Fruit fly (Drosophila melanogaster) whole organism, adult: ENCODE results near the gene Tbc1d22.

Source experiments
- CG11617 ChIP-seq: fragments of 200-800 bp; sonication (Bioruptor generic); optimal IDR thresholded peaks from 2 replicates; lab custom pipeline; 2017; ENCODE audit warnings: mild to moderate bottlenecking, missing biosample characterization, missing genetic modification reagents, missing genetic modification characterization
- CG12768 ChIP-seq: fragments of 200-800 bp; sonication (Bioruptor generic); optimal IDR thresholded peaks from 2 replicates; lab custom pipeline; 2017; ENCODE audit warnings: missing biosample characterization, missing genetic modification characterization, mild to moderate bottlenecking, moderate library complexity, missing genetic modification reagents
- CG14711 ChIP-seq: fragments of 200-800 bp; sonication (Bioruptor generic); optimal IDR thresholded peaks from 2 replicates; lab custom pipeline; 2018; ENCODE audit warnings: missing biosample characterization, mild to moderate bottlenecking, missing genetic modification characterization, moderate library complexity
- CG1620 ChIP-seq: fragments of 200-800 bp; sonication (Bioruptor generic); optimal IDR thresholded peaks from 2 replicates; lab custom pipeline; 2016; ENCODE audit warnings: missing biosample characterization, missing genetic modification characterization
- CG33017 ChIP-seq: fragments of 200-800 bp; sonication (Bioruptor generic); optimal IDR thresholded peaks from 2 replicates; lab custom pipeline; 2018; ENCODE audit warnings: missing biosample characterization, mild to moderate bottlenecking, missing genetic modification characterization, moderate library complexity
- CG5204 ChIP-seq: fragments of 200-800 bp; sonication (Bioruptor generic); optimal IDR thresholded peaks from 2 replicates; lab custom pipeline; 2016; ENCODE audit warnings: missing biosample characterization, missing genetic modification characterization
- CG7045 ChIP-seq: fragments of 200-800 bp; sonication (Bioruptor generic); optimal IDR thresholded peaks from 2 replicates; lab custom pipeline; 2017; ENCODE audit warnings: missing biosample characterization, mild to moderate bottlenecking, missing genetic modification characterization
- CG7101 ChIP-seq: fragments of 200-800 bp; sonication (Bioruptor generic); optimal IDR thresholded peaks from 2 replicates; lab custom pipeline; 2018; ENCODE audit warnings: missing biosample characterization, mild to moderate bottlenecking, missing genetic modification characterization, moderate library complexity
- Clk ChIP-seq: fragments of 200-800 bp; sonication (Bioruptor generic); optimal IDR thresholded peaks from 2 replicates; lab custom pipeline; 2017; ENCODE audit warnings: missing biosample characterization, missing genetic modification characterization
- Crg-1 ChIP-seq: fragments of 200-800 bp; sonication (Bioruptor generic); optimal IDR thresholded peaks from 2 replicates; lab custom pipeline; 2016; ENCODE audit warnings: missing biosample characterization, missing genetic modification characterization
- Hr96 ChIP-seq: fragments of 200-800 bp; sonication (Bioruptor generic); optimal IDR thresholded peaks from 2 replicates; lab custom pipeline; 2016; ENCODE audit warnings: missing biosample characterization, missing genetic modification characterization
- Mnt ChIP-seq: fragments of 200-800 bp; sonication (Bioruptor generic); optimal IDR thresholded peaks from 2 replicates; lab custom pipeline; 2016; ENCODE audit warnings: missing biosample characterization, mild to moderate bottlenecking, missing genetic modification characterization
- bab1 ChIP-seq: fragments of 200-800 bp; sonication (Bioruptor generic); optimal IDR thresholded peaks from 3 replicates; lab custom pipeline; 2019; ENCODE audit warnings: missing biosample characterization, mild to moderate bottlenecking, missing genetic modification characterization, moderate library complexity
- cic ChIP-seq: fragments of 200-800 bp; sonication (Bioruptor generic); optimal IDR thresholded peaks from 2 replicates; lab custom pipeline; 2017; ENCODE audit warnings: missing biosample characterization, mild to moderate bottlenecking, missing genetic modification characterization, moderate library complexity
- cnc ChIP-seq, 2 experiments: fragments of >200 bp; optimal IDR thresholded peaks; 2 replicates each; lab custom pipeline; 2017
- kay ChIP-seq: fragments of 200-800 bp; sonication (Bioruptor generic); peaks from one replicate; lab custom pipeline; 2016; ENCODE audit warnings: missing biosample characterization, missing genetic modification characterization, borderline replicate concordance
- ovo ChIP-seq: fragments of 200-800 bp; sonication (Bioruptor generic); optimal IDR thresholded peaks from 2 replicates; lab custom pipeline; 2016; ENCODE audit warnings: missing biosample characterization, missing genetic modification characterization
- pad ChIP-seq: fragments of 200-800 bp; sonication (Bioruptor generic); optimal IDR thresholded peaks from 3 replicates; lab custom pipeline; 2017; ENCODE audit warnings: missing biosample characterization, missing genetic modification characterization, mild to moderate bottlenecking, moderate library complexity, missing genetic modification reagents
- tj ChIP-seq: fragments of 200-800 bp; sonication (Bioruptor generic); optimal IDR thresholded peaks from 3 replicates; lab custom pipeline; 2017; ENCODE audit warnings: missing biosample characterization, mild to moderate bottlenecking, missing genetic modification characterization, moderate library complexity
- toe ChIP-seq: fragments of 200-800 bp; sonication (Bioruptor generic); optimal IDR thresholded peaks from 2 replicates; lab custom pipeline; 2016; ENCODE audit warnings: missing biosample characterization, missing genetic modification characterization

The Tbc1d22 gene

DNA sequence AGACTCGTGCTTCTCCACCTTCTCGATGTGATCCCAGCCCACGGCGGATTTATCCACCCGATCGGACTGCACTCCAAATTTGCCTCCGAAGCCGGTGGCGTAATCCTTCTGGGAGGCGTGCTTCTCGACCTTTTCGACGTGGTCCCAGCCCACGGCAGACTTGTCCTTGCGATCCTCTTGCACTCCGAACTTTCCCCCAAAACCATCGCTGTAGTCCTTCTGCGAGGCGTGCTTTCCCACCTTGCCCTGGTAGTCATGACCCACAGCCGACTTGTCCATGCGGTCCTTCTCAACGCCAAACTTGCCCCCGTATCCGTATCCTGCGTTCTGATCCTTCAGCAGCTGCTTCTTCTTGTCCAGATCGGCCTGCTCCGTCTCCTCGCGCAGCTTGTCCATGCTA lies 38.6 kb upstream of the Tbc1d22 start:
- TF ChIP-seq CG7101 = no peak
- no peak for TF ChIP-seq cnc (optimal IDR thresholded peaks at IDR 0.05; lab: Kevin White, UChicago)
- TF ChIP-seq Hr96 (GFP tag; lab: Kevin White, UChicago) = no peak

DNA sequence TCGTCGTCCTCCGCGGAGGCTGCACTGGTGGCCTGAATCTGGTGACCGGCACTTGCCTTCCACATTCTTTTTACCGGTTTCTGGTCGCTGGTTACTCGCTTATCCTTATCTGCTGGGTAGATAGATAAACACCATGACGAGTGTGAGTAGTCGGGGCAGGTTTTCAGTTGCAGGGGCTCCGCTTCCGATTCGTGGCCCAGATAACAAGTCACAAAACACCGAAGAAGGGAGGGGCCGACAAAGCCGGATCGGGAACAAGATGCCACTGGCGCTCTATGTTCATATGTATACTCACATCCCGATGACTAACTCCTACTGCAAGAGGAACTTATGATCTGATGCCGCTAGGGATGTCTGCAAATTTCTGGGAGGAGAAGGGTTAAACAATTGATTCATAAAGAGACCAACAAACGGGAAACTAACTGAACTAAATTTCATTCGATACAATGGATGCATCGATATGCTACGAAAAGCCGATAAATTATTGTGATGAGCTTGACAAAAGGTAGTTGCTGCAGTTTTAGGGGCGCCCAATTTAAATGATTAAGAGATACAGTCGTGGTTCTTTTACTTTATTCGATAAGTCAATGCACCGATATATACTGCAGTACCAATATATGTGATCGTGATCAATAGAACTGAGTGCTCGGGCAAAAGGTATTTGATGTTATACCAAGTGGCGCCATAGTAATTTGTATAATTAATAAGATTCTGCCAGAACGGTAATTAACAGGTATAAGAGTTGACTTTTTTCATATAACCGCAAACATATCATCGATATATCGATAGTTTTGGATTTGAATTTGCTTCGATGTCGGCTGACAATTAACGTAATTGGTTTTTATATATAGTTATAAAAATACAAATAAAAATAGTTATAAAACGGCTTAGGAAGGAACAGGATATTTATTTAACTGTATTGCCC lies 37.7 kb upstream of the Tbc1d22 start, which contains the start of gene Cortactin:
TSS of gene Cortactin (minus strand) at position 472 of the 925 bp plus-strand sequence.
- TF ChIP-seq cic (GFP tag; lab: Kevin White, UChicago) = peak; percentile 3
- peak; percentile 88 for TF ChIP-seq pad (GFP tag; lab: Kevin White, UChicago)
- TF ChIP-seq CG33017 = no peak
- TF ChIP-seq kay (GFP tag; lab: Kevin White, UChicago) = peak; percentile 73
- no peak for TF ChIP-seq Clk
- peak; percentile 15 for TF ChIP-seq CG1620 (GFP tag; lab: Kevin White, UChicago)

DNA sequence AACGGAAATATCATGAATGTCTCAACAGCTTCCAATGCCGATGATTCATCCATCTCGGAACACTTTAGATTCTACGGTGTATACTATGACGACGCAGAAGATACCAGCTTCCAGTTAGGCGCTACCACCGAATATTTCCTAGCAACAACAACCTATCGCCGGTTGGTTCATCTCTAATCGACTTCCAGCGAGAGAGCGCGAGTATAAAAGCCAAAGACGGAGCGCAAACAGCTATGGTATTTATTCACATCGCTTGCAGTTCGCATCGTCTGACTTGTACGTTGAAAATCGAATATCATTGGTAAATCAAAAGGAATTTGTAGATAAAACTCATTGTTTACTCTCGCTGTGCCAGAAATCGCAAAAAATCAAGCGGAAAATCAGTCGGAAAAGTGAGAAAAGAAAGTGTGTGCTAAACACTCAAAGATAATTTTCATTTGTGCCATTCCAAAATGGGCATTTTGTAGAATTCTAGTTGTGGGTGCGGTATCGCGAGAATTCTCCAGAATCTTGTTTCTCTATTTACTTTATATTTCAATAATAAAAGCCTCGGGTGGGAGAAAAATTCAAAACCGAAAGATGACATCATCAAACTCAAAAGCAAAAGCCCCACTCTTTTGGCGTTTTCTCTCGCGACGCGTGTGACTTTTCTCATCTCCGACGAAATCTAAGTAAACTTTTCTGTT lies 36.8 kb upstream of the Tbc1d22 start, which contains the start of gene AnxB9:
TSS of gene AnxB9 (plus strand) at position 232 of the 686 bp plus-strand sequence.
- TF ChIP-seq kay (GFP tag; lab: Kevin White, UChicago) (peak; percentile 91), tj (GFP tag; lab: Kevin White, UChicago) (peak; percentile 5), Crg-1 (GFP tag; lab: Kevin White, UChicago) (peak; percentile 50), Mnt (GFP tag; lab: Kevin White, UChicago) (peak; percentile 56), ovo (peak; percentile 7), CG7045 (GFP tag; lab: Kevin White, UChicago) (peak; percentile 22), cnc (optimal IDR thresholded peaks at IDR 0.05; lab: Kevin White, UChicago) (no peak), Hr96 (GFP tag; lab: Kevin White, UChicago) (peak; percentile 39), pad (GFP tag; lab: Kevin White, UChicago) (no peak), CG11617 (GFP tag; lab: Kevin White, UChicago) (peak; percentile 46), CG5204 (GFP tag; lab: Kevin White, UChicago) (no peak), cic (GFP tag; lab: Kevin White, UChicago) (peak; percentile 73), toe (GFP tag; lab: Kevin White, UChicago) (no peak), CG12768 (GFP tag; lab: Kevin White, UChicago) (peak; percentile 40), CG7101 (peak; percentile 67), CG33017 (peak; percentile 66), CG1620 (GFP tag; lab: Kevin White, UChicago) (peak; percentile 42), bab1 (GFP tag; lab: Kevin White, UChicago) (peak; percentile 81), CG14711 (tag; lab: Kevin White, UChicago) (peak; percentile 2), Clk (no peak)

DNA sequence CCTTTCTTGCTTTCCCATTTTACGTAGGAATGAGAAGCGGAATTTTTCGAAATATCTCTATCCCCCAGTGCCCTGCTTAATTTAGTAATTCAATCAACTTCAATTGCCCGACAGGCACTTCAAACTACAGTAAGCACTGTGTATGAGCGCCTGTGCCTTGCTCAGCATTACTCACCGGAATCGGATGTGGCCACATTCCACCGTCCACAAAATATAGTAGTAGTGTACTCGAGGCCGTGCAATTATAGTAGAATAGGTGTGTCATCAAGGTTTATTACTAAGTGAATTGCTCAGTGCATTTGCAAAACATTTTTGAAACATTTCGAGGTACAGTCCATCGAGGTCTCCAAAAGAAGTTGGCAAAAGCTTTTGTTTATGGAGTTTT lies 36.3 kb upstream of the Tbc1d22 start:
- no peak for TF ChIP-seq bab1 (GFP tag; lab: Kevin White, UChicago)
- no peak for TF ChIP-seq CG14711 (tag; lab: Kevin White, UChicago)
- no peak for TF ChIP-seq pad (GFP tag; lab: Kevin White, UChicago)
- TF ChIP-seq cnc (optimal IDR thresholded peaks at IDR 0.05; lab: Kevin White, UChicago) = no peak
- peak; percentile 99 for TF ChIP-seq kay (GFP tag; lab: Kevin White, UChicago)
- TF ChIP-seq tj (GFP tag; lab: Kevin White, UChicago) = peak; percentile 2
- no peak for TF ChIP-seq Hr96 (GFP tag; lab: Kevin White, UChicago)
- TF ChIP-seq CG12768 (GFP tag; lab: Kevin White, UChicago) = no peak

DNA sequence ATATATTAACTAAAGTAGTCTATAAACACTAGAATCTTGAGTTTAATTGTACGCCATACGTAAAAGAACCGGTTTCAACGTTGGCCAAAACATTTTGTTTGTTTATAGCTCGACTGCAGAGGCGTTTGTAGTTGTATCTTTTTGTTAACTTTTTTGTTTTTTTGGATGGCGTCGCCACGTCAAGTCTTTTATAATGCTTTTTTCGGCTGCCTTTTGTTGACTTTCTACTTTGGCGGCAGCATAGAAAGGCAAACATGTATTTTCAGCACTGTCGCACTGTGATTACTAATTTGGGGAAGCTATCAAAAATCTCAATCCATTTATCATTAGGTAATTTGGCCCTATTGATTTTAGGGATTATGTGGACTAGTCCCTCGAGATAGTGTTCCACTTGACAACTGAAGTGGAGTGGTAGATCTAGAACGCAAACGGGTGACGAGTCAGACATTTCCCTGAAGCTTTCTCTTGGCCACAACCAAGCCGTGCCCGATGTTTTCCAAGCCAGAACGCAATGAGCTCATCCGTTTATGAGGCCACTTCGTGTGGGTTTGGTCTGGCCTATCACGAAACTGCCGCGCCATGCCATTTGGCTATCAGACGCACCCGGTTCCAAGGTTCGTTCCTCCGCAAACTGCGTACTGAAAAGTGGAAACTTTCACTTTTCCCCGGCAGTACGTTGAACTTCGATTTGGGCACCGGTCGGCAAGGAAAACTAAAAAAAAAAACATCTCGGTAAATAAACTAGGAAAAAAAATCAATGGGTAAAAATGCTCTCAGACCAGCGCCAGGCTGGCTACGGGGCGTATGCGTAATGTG lies 35.3 kb upstream of the Tbc1d22 start:
- TF ChIP-seq toe (GFP tag; lab: Kevin White, UChicago) (no peak), CG12768 (GFP tag; lab: Kevin White, UChicago) (peak; percentile 3), kay (GFP tag; lab: Kevin White, UChicago) (peak; percentile 38), CG11617 (GFP tag; lab: Kevin White, UChicago) (no peak)

DNA sequence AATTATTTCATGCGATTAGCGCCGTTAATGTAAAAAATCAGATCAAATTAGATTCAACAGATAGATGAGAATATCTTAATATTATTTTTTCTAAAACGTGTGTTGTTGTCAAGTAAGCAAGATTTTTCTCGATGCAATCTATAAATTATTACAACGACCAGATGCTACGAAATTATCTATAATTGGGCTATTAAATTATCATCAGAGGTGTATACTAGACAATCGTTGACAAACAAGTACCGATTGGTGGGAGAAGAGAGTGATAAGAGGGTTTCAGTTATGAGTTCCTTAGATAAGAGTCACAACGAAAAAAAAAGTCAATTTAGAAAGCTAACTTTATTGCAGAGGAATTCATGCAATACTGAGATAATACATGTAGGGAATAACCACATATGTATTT lies 34.5 kb upstream of the Tbc1d22 start:
- TF ChIP-seq CG11617 (GFP tag; lab: Kevin White, UChicago) = no peak
- peak; percentile 63 for TF ChIP-seq kay (GFP tag; lab: Kevin White, UChicago)
